Fruit fly (Drosophila melanogaster) whole organism, embryonic: ENCODE measurements around the gene Btnd.

Source experiments
- B-H1 ChIP-seq: fragments of 200-800 bp; sonication (Bioruptor generic); IDR thresholded peaks from 3 replicates; pipeline ENCODE4 v1.3.6; 2022; ENCODE audit warnings: missing biosample characterization, missing genetic modification characterization
- CG10147 ChIP-seq: fragments of 200-800 bp; sonication (Bioruptor generic); optimal IDR thresholded peaks from 2 replicates; lab custom pipeline; 2019; ENCODE audit warnings: missing biosample characterization, mild to moderate bottlenecking, missing genetic modification characterization, moderate library complexity
- CG10209 ChIP-seq: fragments of 200-800 bp; sonication (Bioruptor generic); optimal IDR thresholded peaks from 3 replicates; lab custom pipeline; 2017; ENCODE audit warnings: missing biosample characterization, mild to moderate bottlenecking, missing genetic modification characterization, missing genetic modification reagents
- CG11093 ChIP-seq: fragments of 200-800 bp; sonication (Bioruptor generic); IDR thresholded peaks from 3 replicates; pipeline ENCODE4 v1.3.6; 2022; ENCODE audit warnings: missing biosample characterization, missing genetic modification characterization
- CG11456 ChIP-seq: fragments of 200-800 bp; sonication (Bioruptor generic); IDR thresholded peaks from 3 replicates; pipeline ENCODE4 v1.3.6; 2022; ENCODE audit warnings: missing biosample characterization, missing genetic modification characterization
- CG11695 ChIP-seq: fragments of 200-800 bp; sonication (Bioruptor generic); IDR thresholded peaks from 3 replicates; pipeline ENCODE4 v1.3.6; 2022; ENCODE audit warnings: missing biosample characterization, missing genetic modification characterization
- CG13894 ChIP-seq: fragments of 200-800 bp; sonication (Bioruptor generic); optimal IDR thresholded peaks from 3 replicates; lab custom pipeline; 2018; ENCODE audit warnings: missing biosample characterization, mild to moderate bottlenecking, missing genetic modification characterization, moderate library complexity
- CG14014 ChIP-seq: fragments of 200-800 bp; sonication (Bioruptor generic); IDR thresholded peaks from 2 replicates; pipeline ENCODE4 v1.3.6; 2022; ENCODE audit warnings: missing biosample characterization, missing genetic modification characterization
- CG14667 ChIP-seq: fragments of 200-800 bp; sonication (Bioruptor generic); IDR thresholded peaks from 2 replicates; pipeline ENCODE4 v1.3.6; 2022; ENCODE audit warnings: missing biosample characterization, missing genetic modification characterization
- CG1792 ChIP-seq: fragments of 200-800 bp; sonication (Bioruptor generic); optimal IDR thresholded peaks from 2 replicates; lab custom pipeline; 2016; ENCODE audit warnings: missing biosample characterization, missing genetic modification characterization
- CG2678 ChIP-seq: fragments of 200-800 bp; sonication (Bioruptor generic); optimal IDR thresholded peaks from 3 replicates; lab custom pipeline; 2019; ENCODE audit warnings: missing biosample characterization, mild to moderate bottlenecking, missing genetic modification characterization, moderate library complexity
- CG2889 ChIP-seq: fragments of 200-800 bp; sonication (Bioruptor generic); IDR thresholded peaks from 3 replicates; pipeline ENCODE4 v1.3.6; 2022; ENCODE audit warnings: missing biosample characterization, missing genetic modification characterization
- CG3281 ChIP-seq: fragments of 200-800 bp; sonication (Bioruptor generic); optimal IDR thresholded peaks from 3 replicates; lab custom pipeline; 2017; ENCODE audit warnings: missing biosample characterization, mild to moderate bottlenecking, missing genetic modification characterization
- CG33213 ChIP-seq: fragments of 200-800 bp; sonication (Bioruptor generic); optimal IDR thresholded peaks from 3 replicates; lab custom pipeline; 2016; ENCODE audit warnings: missing biosample characterization, missing genetic modification characterization
- CG4282 ChIP-seq: fragments of 200-800 bp; sonication (Bioruptor generic); optimal IDR thresholded peaks from 2 replicates; lab custom pipeline; 2016; ENCODE audit warnings: missing biosample characterization, missing genetic modification characterization
- CG5180 ChIP-seq: fragments of 200-800 bp; sonication (Bioruptor generic); optimal IDR thresholded peaks from 3 replicates; lab custom pipeline; 2017; ENCODE audit warnings: missing biosample characterization, missing genetic modification characterization, mild to moderate bottlenecking, moderate library complexity, missing genetic modification reagents
- Dip3 ChIP-seq: fragments of 200-800 bp; sonication (Bioruptor generic); optimal IDR thresholded peaks from 3 replicates; lab custom pipeline; 2016; ENCODE audit warnings: missing biosample characterization, missing genetic modification characterization
- Drgx ChIP-seq: fragments of 200-800 bp; sonication (Bioruptor generic); IDR thresholded peaks from 2 replicates; pipeline ENCODE4 v1.3.6; 2022; ENCODE audit warnings: missing biosample characterization, missing genetic modification characterization
- E2f1 ChIP-seq: fragments of 200-800 bp; sonication (Bioruptor generic); IDR thresholded peaks from 2 replicates; pipeline ENCODE4 v1.3.6; 2022; ENCODE audit warnings: missing biosample characterization, missing genetic modification characterization
- Gsc ChIP-seq: fragments of 200-800 bp; sonication (Bioruptor generic); IDR thresholded peaks from 2 replicates; pipeline ENCODE4 v1.3.6; 2022; ENCODE audit warnings: missing biosample characterization, missing genetic modification characterization
- Hr3 ChIP-seq: fragments of 200-800 bp; sonication (Bioruptor generic); optimal IDR thresholded peaks from 3 replicates; lab custom pipeline; 2016; ENCODE audit warnings: missing biosample characterization, missing genetic modification characterization
- Meics ChIP-seq: fragments of 200-800 bp; sonication (Bioruptor generic); optimal IDR thresholded peaks from 2 replicates; lab custom pipeline; 2017; ENCODE audit warnings: missing biosample characterization, mild to moderate bottlenecking, missing genetic modification characterization
- NFAT ChIP-seq: fragments of 200-800 bp; sonication (Bioruptor generic); IDR thresholded peaks from 2 replicates; pipeline ENCODE4 v1.3.6; 2022; ENCODE audit warnings: missing biosample characterization, missing genetic modification characterization
- NfI ChIP-seq: fragments of 200-800 bp; sonication (Bioruptor generic); optimal IDR thresholded peaks from 3 replicates; lab custom pipeline; 2018; ENCODE audit warnings: missing biosample characterization, mild to moderate bottlenecking, missing genetic modification characterization, moderate library complexity
- PHDP ChIP-seq: fragments of 200-800 bp; sonication (Bioruptor generic); optimal IDR thresholded peaks from 3 replicates; lab custom pipeline; 2018; ENCODE audit warnings: missing biosample characterization, mild to moderate bottlenecking, missing genetic modification characterization, moderate library complexity
- Ptx1 ChIP-seq: fragments of 200-800 bp; sonication (Bioruptor generic); IDR thresholded peaks from 2 replicates; pipeline ENCODE4 v1.3.6; 2022; ENCODE audit warnings: missing biosample characterization, missing genetic modification characterization
- Side ChIP-seq: fragments of 200-800 bp; sonication (Bioruptor generic); optimal IDR thresholded peaks from 2 replicates; lab custom pipeline; 2016; ENCODE audit warnings: missing biosample characterization, missing genetic modification characterization
- Xbp1 ChIP-seq: fragments of 200-800 bp; sonication (Bioruptor generic); optimal IDR thresholded peaks from 3 replicates; lab custom pipeline; 2016; ENCODE audit warnings: missing biosample characterization, mild to moderate bottlenecking, missing genetic modification characterization
- Xrp1 ChIP-seq: fragments of 200-800 bp; sonication (Bioruptor generic); IDR thresholded peaks from 2 replicates; pipeline ENCODE4 v1.3.6; 2022; ENCODE audit warnings: missing biosample characterization, missing genetic modification characterization
- ap ChIP-seq: fragments of 200-800 bp; sonication (Bioruptor generic); IDR thresholded peaks from 2 replicates; pipeline ENCODE4 v1.3.6; 2022; ENCODE audit warnings: missing biosample characterization, missing genetic modification characterization
- ash1 ChIP-seq: fragments of 200-800 bp; sonication (Bioruptor generic); optimal IDR thresholded peaks from 2 replicates; lab custom pipeline; 2018; ENCODE audit warnings: missing biosample characterization, mild to moderate bottlenecking, missing genetic modification characterization
- bcd ChIP-seq: fragments of 200-800 bp; sonication (Bioruptor generic); optimal IDR thresholded peaks from 2 replicates; lab custom pipeline; 2017; ENCODE audit warnings: missing biosample characterization, mild to moderate bottlenecking, missing genetic modification characterization
- bigmax ChIP-seq: fragments of 200-800 bp; sonication (Bioruptor generic); optimal IDR thresholded peaks from 2 replicates; lab custom pipeline; 2018; ENCODE audit warnings: missing biosample characterization, mild to moderate bottlenecking, missing genetic modification characterization
- ci ChIP-seq: fragments of 200-800 bp; sonication (Bioruptor generic); IDR thresholded peaks from 3 replicates; pipeline ENCODE4 v1.3.6; 2022; ENCODE audit warnings: missing biosample characterization, missing genetic modification characterization
- dmrt99B ChIP-seq: fragments of 200-800 bp; sonication (Bioruptor generic); optimal IDR thresholded peaks from 2 replicates; lab custom pipeline; 2018; ENCODE audit warnings: missing biosample characterization, mild to moderate bottlenecking, missing genetic modification characterization, moderate library complexity
- fd3F ChIP-seq: fragments of 200-800 bp; sonication (Bioruptor generic); optimal IDR thresholded peaks from 2 replicates; lab custom pipeline; 2018; ENCODE audit warnings: missing biosample characterization, mild to moderate bottlenecking, missing genetic modification characterization, moderate library complexity
- fru ChIP-seq: fragments of >200 bp; optimal IDR thresholded peaks from 2 replicates; lab custom pipeline; 2017
- grn ChIP-seq: fragments of 200-800 bp; sonication (Bioruptor generic); optimal IDR thresholded peaks from 3 replicates; lab custom pipeline; 2017; ENCODE audit warnings: missing biosample characterization, missing genetic modification characterization
- gro ChIP-seq: fragments of 200-800 bp; sonication (Bioruptor generic); optimal IDR thresholded peaks from 2 replicates; lab custom pipeline; 2016; ENCODE audit warnings: missing biosample characterization, missing genetic modification characterization
- nmo ChIP-seq: fragments of 200-800 bp; sonication (Bioruptor generic); optimal IDR thresholded peaks from 2 replicates; lab custom pipeline; 2018; ENCODE audit warnings: missing biosample characterization, mild to moderate bottlenecking, missing genetic modification characterization, moderate library complexity
- onecut ChIP-seq: fragments of 200-800 bp; sonication (Bioruptor generic); IDR thresholded peaks from 2 replicates; pipeline ENCODE4 v1.3.6; 2022; ENCODE audit warnings: missing biosample characterization, missing genetic modification characterization
- org-1 ChIP-seq: fragments of 200-800 bp; sonication (Bioruptor generic); optimal IDR thresholded peaks from 2 replicates; lab custom pipeline; 2017; ENCODE audit warnings: missing biosample characterization, missing genetic modification characterization
- phol ChIP-seq: fragments of 200-800 bp; sonication (Bioruptor generic); optimal IDR thresholded peaks from 3 replicates; lab custom pipeline; 2018; ENCODE audit warnings: missing biosample characterization, mild to moderate bottlenecking, missing genetic modification characterization, moderate library complexity
- pnt ChIP-seq: fragments of 200-800 bp; sonication (Bioruptor generic); optimal IDR thresholded peaks from 3 replicates; lab custom pipeline; 2016; ENCODE audit warnings: missing biosample characterization, missing genetic modification characterization
- ranshi ChIP-seq: fragments of 200-800 bp; sonication (Bioruptor generic); IDR thresholded peaks from 2 replicates; pipeline ENCODE4 v1.3.6; 2022; ENCODE audit warnings: missing biosample characterization, missing genetic modification characterization
- sim ChIP-seq: fragments of 200-800 bp; sonication (Bioruptor generic); IDR thresholded peaks from 2 replicates; pipeline ENCODE4 v1.3.6; 2022; ENCODE audit warnings: missing biosample characterization, missing genetic modification characterization
- slbo ChIP-seq: fragments of 200-800 bp; sonication (Bioruptor generic); IDR thresholded peaks from 2 replicates; pipeline ENCODE4 v1.3.6; 2022; ENCODE audit warnings: missing biosample characterization, missing genetic modification characterization
- slp2 ChIP-seq: fragments of 200-800 bp; sonication (Bioruptor generic); optimal IDR thresholded peaks from 2 replicates; lab custom pipeline; 2016; ENCODE audit warnings: missing biosample characterization, missing genetic modification characterization
- tgo ChIP-seq: fragments of 200-800 bp; sonication (Bioruptor generic); IDR thresholded peaks from 3 replicates; pipeline ENCODE4 v1.3.6; 2022; ENCODE audit warnings: missing biosample characterization, missing genetic modification characterization
- ttk ChIP-seq: fragments of 200-800 bp; sonication (Bioruptor generic); IDR thresholded peaks from 2 replicates; pipeline ENCODE4 v2.1.2; 2022; ENCODE audit warnings: missing biosample characterization, missing genetic modification characterization
- tx ChIP-seq: fragments of 200-800 bp; sonication (Bioruptor generic); optimal IDR thresholded peaks from 2 replicates; lab custom pipeline; 2016; ENCODE audit warnings: missing biosample characterization, missing genetic modification characterization
- wdn ChIP-seq: fragments of 200-800 bp; sonication (Bioruptor generic); IDR thresholded peaks from 2 replicates; pipeline ENCODE4 v1.3.6; 2022; ENCODE audit warnings: missing biosample characterization, missing genetic modification characterization

Btnd gene

dm6 chrX:6179428-6179827 is 39.7 kb downstream of the Btnd start (continued):
- TF ChIP-seq bigmax (GFP tag; lab: Kevin White, UChicago) (no peak), pnt (GFP tag; lab: Kevin White, UChicago) (peak; percentile 31), phol (peak; percentile 39), CG10209 (peak; percentile 12), CG5180 (GFP tag; lab: Kevin White, UChicago) (no peak), wdn (GFP tag; lab: Robert Waterston, UW) (no peak), PHDP (tag; lab: Kevin White, UChicago) (peak; percentile 11), ttk (GFP tag; lab: Robert Waterston, UW) (peak; percentile 36; the same call in 1 of the 2 replicates), fd3F (GFP tag; lab: Kevin White, UChicago) (peak; percentile 2), gro (GFP tag; lab: Kevin White, UChicago) (peak; percentile 27), CG13894 (peak; percentile 31), onecut (GFP tag; lab: Robert Waterston, UW) (peak; percentile 32; the same call in 1 of the 2 replicates), CG10147 (peak; percentile 57), dmrt99B (peak; percentile 58), CG14667 (0 out of 2 replicates have a peak, but pooled peaks have one; percentile 40), slp2 (GFP tag; lab: Kevin White, UChicago) (peak; percentile 6), nmo (GFP tag; lab: Kevin White, UChicago) (peak; percentile 26), tgo (peak; percentile 57; the same call in 2 of the 3 replicates), bcd (GFP tag; lab: Kevin White, UChicago) (peak; percentile 29), NFAT (peak; percentile 14; the same call in 1 of the 2 replicates), CG4282 (GFP tag; lab: Kevin White, UChicago) (no peak), CG3281 (GFP tag; lab: Kevin White, UChicago) (peak; percentile 44), org-1 (GFP tag; lab: Kevin White, UChicago) (peak; percentile 6), sim (GFP tag; lab: Robert Waterston, UW) (no peak), ash1 (GFP tag; lab: Kevin White, UChicago) (no peak), CG14014 (GFP tag; lab: Robert Waterston, UW) (peak; percentile 55; the same call in 1 of the 2 replicates), tx (no peak), Meics (peak; percentile 43), Side (GFP tag; lab: Kevin White, UChicago) (peak; percentile 6), CG2889 (GFP tag; lab: Robert Waterston, UW) (0 out of 3 replicates have a peak, but pooled peaks have one; percentile 27), grn (no peak), CG11456 (GFP tag; lab: Robert Waterston, UW) (0 out of 3 replicates have a peak, but pooled peaks have one; percentile 71), Hr3 (GFP tag; lab: Kevin White, UChicago) (no peak), ci (GFP tag; lab: Robert Waterston, UW) (0 out of 3 replicates have a peak, but pooled peaks have one; percentile 66), ap (GFP tag; lab: Robert Waterston, UW) (no peak), Dip3 (peak; percentile 17), CG2678 (tag; lab: Kevin White, UChicago) (peak; percentile 59), ranshi (GFP tag; lab: Robert Waterston, UW) (peak; percentile 52; the same call in 1 of the 2 replicates), CG1792 (GFP tag; lab: Kevin White, UChicago) (no peak), NfI (GFP tag; lab: Kevin White, UChicago) (peak; percentile 27), Xbp1 (peak; percentile 36), B-H1 (peak; percentile 56), CG33213 (peak; percentile 3), CG11093 (GFP tag; lab: Robert Waterston, UW) (no peak), Ptx1 (GFP tag; lab: Robert Waterston, UW) (peak; percentile 58; the same call in 1 of the 2 replicates), Gsc (GFP tag; lab: Robert Waterston, UW) (no peak), fru (no peak), slbo (GFP tag; lab: Robert Waterston, UW) (peak; percentile 49), Drgx (GFP tag; lab: Robert Waterston, UW) (peak; percentile 57), Xrp1 (GFP tag; lab: Robert Waterston, UW) (peak; percentile 39; the same call in 1 of the 2 replicates), E2f1 (GFP tag; lab: Robert Waterston, UW) (peak; percentile 48), CG11695 (GFP tag; lab: Robert Waterston, UW) (peak; percentile 56; the same call in 1 of the 3 replicates)
